Fruit fly (Drosophila melanogaster): ENCODE results near the gene baz.

Gene baz

DNA sequence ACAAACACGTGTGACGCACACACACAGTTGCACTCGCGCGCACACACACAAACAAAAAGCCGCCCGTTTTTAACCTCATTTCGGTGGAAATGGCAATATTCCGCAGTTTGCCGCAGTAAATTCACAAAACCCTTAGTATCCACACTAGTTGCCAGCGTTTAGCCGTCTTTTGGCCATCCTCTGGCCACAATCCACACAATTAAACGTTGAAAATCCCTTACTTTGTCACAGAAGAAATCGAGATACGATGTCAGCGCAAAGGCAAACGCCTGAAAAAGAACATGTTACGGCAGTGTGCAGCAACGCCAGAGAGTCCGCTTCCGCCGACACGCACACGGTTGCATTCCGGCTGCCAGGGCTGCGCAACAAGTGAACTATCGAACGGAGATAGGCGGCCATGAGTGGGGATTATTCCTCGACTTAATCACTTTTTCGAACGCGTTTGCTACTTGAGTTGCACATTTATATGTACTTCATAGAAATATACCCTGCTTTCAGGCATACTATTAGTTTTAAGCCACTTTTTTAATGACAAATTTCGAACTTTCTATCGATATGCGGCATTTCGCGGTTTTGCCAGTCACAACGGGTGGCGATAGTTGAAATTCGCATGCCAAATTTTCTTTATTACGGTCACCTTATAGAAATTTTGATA lies 11.7 kb upstream of the baz start, which contains the start of gene RpS5a (continued):
- TF ChIP-seq CG2202 (tag; optimal IDR thresholded peaks at IDR 0.05) (peak; percentile 72), Hr51 (GFP tag; optimal IDR thresholded peaks at IDR 0.05) (peak; percentile 59 to 65), Hmx (GFP tag; optimal IDR thresholded peaks at IDR 0.05) (no peak), run (tag; optimal IDR thresholded peaks at IDR 0.05) (peak; percentile 34), Nf-YB (GFP tag; optimal IDR thresholded peaks at IDR 0.05) (peak; percentile 45), dati (GFP tag; IDR thresholded peaks at IDR 0.05) (peak; percentile 47; the same call in 1 of the 2 replicates), caup (GFP tag; optimal IDR thresholded peaks at IDR 0.05; ENCODE audit: severe bottlenecking) (peak; percentile 95), kni (GFP tag; optimal IDR thresholded peaks at IDR 0.05) (peak; percentile 93), gce (GFP tag; IDR thresholded peaks at IDR 0.05) (peak; percentile 68; the same call in 2 of the 3 replicates), sob (GFP tag; IDR thresholded peaks at IDR 0.05) (peak; percentile 78), Meics (GFP tag; optimal IDR thresholded peaks at IDR 0.05) (peak; percentile 90), crp (GFP tag; optimal IDR thresholded peaks at IDR 0.05) (peak in 1 of 2 experiments; percentile 46), CG13123 (GFP tag; optimal IDR thresholded peaks at IDR 0.05) (peak; percentile 28), gfzf (GFP tag; optimal IDR thresholded peaks at IDR 0.05) (peak; percentile 48), CG1647 (GFP tag; optimal IDR thresholded peaks at IDR 0.05) (peak; percentile 54), danr (GFP tag; IDR thresholded peaks at IDR 0.05) (0 out of 2 replicates have a peak, but pooled peaks have one; percentile 24), onecut (GFP tag; IDR thresholded peaks at IDR 0.05) (peak; percentile 82), MESR4 (GFP tag; optimal IDR thresholded peaks at IDR 0.05) (peak; percentile 94)

DNA sequence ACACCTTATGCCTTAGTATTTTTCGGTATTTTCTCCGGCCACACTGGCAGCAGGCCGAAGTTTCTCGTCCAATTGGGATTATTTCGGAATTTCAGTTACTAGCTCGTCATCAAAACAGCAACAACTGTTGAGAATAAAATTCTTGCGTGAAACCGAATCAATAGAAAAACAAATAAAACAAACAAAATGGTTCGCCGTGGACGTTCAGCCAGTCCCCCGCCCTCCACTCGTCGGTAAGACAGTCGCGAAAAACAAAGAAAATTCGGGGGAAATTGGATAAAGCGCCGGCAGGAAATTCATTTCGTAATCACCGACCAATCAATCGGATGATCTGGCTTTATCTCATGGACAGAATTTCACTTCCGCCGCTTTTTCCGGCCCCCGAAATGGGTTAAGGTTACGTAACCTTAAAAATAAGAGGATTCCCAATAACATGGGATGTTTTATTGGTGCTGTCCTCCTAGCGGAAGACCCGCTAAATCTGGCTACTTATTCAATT lies 10.8 kb upstream of the baz start, which contains the start of gene Chchd2:
Chchd2 (plus strand) TSS at position 51 of the 499 bp plus-strand sequence.
- TF ChIP-seq sens (GFP tag) (peak; percentile 11), CG34422 (GFP tag; IDR thresholded peaks at IDR 0.05) (peak; percentile 55; the same call in 2 of the 3 replicates), vnd (GFP tag; IDR thresholded peaks at IDR 0.05; ENCODE audit: partially characterized antibody) (no peak), CG4282 (GFP tag; optimal IDR thresholded peaks at IDR 0.05) (no peak), zen2 (GFP tag; IDR thresholded peaks at IDR 0.05; ENCODE audit: partially characterized antibody) (0 out of 3 replicates have a peak, but pooled peaks have one; percentile 11), CG1603 (tag; optimal IDR thresholded peaks at IDR 0.05) (no peak), Gug (GFP tag; IDR thresholded peaks at IDR 0.05) (no peak), tio (GFP tag; optimal IDR thresholded peaks at IDR 0.05) (no peak), Antp (GFP tag; optimal IDR thresholded peaks at IDR 0.05) (no peak), her (GFP tag; optimal IDR thresholded peaks at IDR 0.05) (peak; percentile 13), Fer1 (GFP tag; optimal IDR thresholded peaks at IDR 0.05) (peak; percentile 64), CG13775 (GFP tag; optimal IDR thresholded peaks at IDR 0.05) (no peak), Doc2 (GFP tag; IDR thresholded peaks at IDR 0.05) (no peak), Myb (GFP tag; optimal IDR thresholded peaks at IDR 0.05) (no peak), Pdp1 (GFP tag; optimal IDR thresholded peaks at IDR 0.05) (peak in 1 of 2 experiments; percentile 96), Sry-δ (GFP tag; optimal IDR thresholded peaks at IDR 0.05) (no peak), CG4707 (GFP tag; optimal IDR thresholded peaks at IDR 0.05) (no peak), CG1529 (GFP tag; optimal IDR thresholded peaks at IDR 0.05) (no peak), CG10147 (GFP tag; optimal IDR thresholded peaks at IDR 0.05) (no peak), CG1832 (GFP tag; optimal IDR thresholded peaks at IDR 0.05) (no peak), Kr (GFP tag; optimal IDR thresholded peaks at IDR 0.05) (no peak), hkb (optimal IDR thresholded peaks at IDR 0.05) (no peak), hkb (GFP tag; IDR thresholded peaks at IDR 0.05) (peak; percentile 45; the same call in 1 of the 2 replicates), repo (GFP tag; optimal IDR thresholded peaks at IDR 0.05) (no peak), CG12299 (tag; optimal IDR thresholded peaks at IDR 0.05) (peak; percentile 22), Hand (GFP tag; optimal IDR thresholded peaks at IDR 0.05) (peak; percentile 15), trh (GFP tag; optimal IDR thresholded peaks at IDR 0.05) (no peak), NFAT (GFP tag; IDR thresholded peaks at IDR 0.05) (no peak), PHDP (tag; optimal IDR thresholded peaks at IDR 0.05) (peak; percentile 22), jigr1 (GFP tag; IDR thresholded peaks at IDR 0.05) (no peak), Bdp1 (GFP tag; optimal IDR thresholded peaks at IDR 0.05) (no peak)

Measured in whole organism, embryonic.